Worm (Caenorhabditis elegans) whole organism, young adult: ENCODE data around the gene srb-13.
A peak's percentile ranks its signal among the peaks of the same experiment; 100 is the strongest.

Source experiments
- B0035.1 ChIP-seq: sonication (generic microtip); optimal IDR thresholded peaks from 2 replicates; lab custom pipeline; 2016; ENCODE audit warnings: missing genetic modification characterization, mild to moderate bottlenecking, missing compliant biosample characterization, missing genotype, missing genetic modification reagents
- B0261.1 ChIP-seq: sonication (generic microtip); optimal IDR thresholded peaks from 2 replicates; lab custom pipeline; 2016; ENCODE audit warnings: mild to moderate bottlenecking, missing genetic modification characterization, moderate library complexity, missing compliant biosample characterization
- D2030.7 ChIP-seq: fragments of 200-800 bp; sonication (Bioruptor generic); IDR thresholded peaks from 2 replicates; pipeline ENCODE4 v1.3.6; 2022; ENCODE audit warnings: missing genetic modification reagents, missing genetic modification characterization, missing compliant biosample characterization
- F57C9.4 ChIP-seq: sonication (generic microtip); optimal IDR thresholded peaks from 2 replicates; lab custom pipeline; 2017; ENCODE audit warnings: mild to moderate bottlenecking, missing genetic modification characterization, missing compliant biosample characterization
- K11D2.4 ChIP-seq: fragments of 200-800 bp; sonication (Bioruptor generic); IDR thresholded peaks from 2 replicates; pipeline ENCODE4 v1.3.6; 2022; ENCODE audit warnings: missing genetic modification reagents, missing genetic modification characterization, missing compliant biosample characterization
- K12H6.12 ChIP-seq: fragments of 200-800 bp; sonication (Bioruptor generic); optimal IDR thresholded peaks from 2 replicates; lab custom pipeline; 2018; ENCODE audit warnings: mild to moderate bottlenecking, missing genetic modification characterization, missing compliant biosample characterization
- Y53F4B.3 ChIP-seq: fragments of 200-800 bp; sonication (Bioruptor generic); IDR thresholded peaks from 2 replicates; pipeline ENCODE4 v1.3.6; 2022; ENCODE audit warnings: missing genetic modification reagents, missing genetic modification characterization, missing compliant biosample characterization
- Y56A3A.18 ChIP-seq: fragments of 200-800 bp; sonication (Bioruptor generic); IDR thresholded peaks from 2 replicates; pipeline ENCODE4 v1.3.6; 2022; ENCODE audit warnings: missing genetic modification reagents, missing genetic modification characterization, missing compliant biosample characterization
- Y67H2A.10 ChIP-seq: fragments of 200-800 bp; sonication (Bioruptor generic); conservative IDR thresholded peaks from 2 replicates; pipeline ENCODE4 v1.3.6; 2022; ENCODE audit warnings: missing genetic modification reagents, missing genetic modification characterization, missing compliant biosample characterization
- ZK185.1 ChIP-seq: sonication (generic microtip); optimal IDR thresholded peaks from 2 replicates; lab custom pipeline; 2016; ENCODE audit warnings: mild to moderate bottlenecking, missing genetic modification characterization, missing compliant biosample characterization; ENCODE audit not compliant: poor library complexity, severe bottlenecking
- atf-7 ChIP-seq: sonication (generic microtip); optimal IDR thresholded peaks from 2 replicates; lab custom pipeline; 2017; ENCODE audit warnings: mild to moderate bottlenecking, missing genetic modification characterization, missing compliant biosample characterization
- athp-1 ChIP-seq: sonication (generic microtip); optimal IDR thresholded peaks from 2 replicates; lab custom pipeline; 2017; ENCODE audit warnings: mild to moderate bottlenecking, missing genetic modification characterization, missing compliant biosample characterization
- attf-3 ChIP-seq: fragments of 200-800 bp; sonication (Bioruptor generic); conservative IDR thresholded peaks from 2 replicates; pipeline ENCODE4 v1.3.6; 2022; ENCODE audit warnings: missing genetic modification reagents, missing genetic modification characterization, missing compliant biosample characterization
- ccch-3 ChIP-seq: fragments of 200-800 bp; sonication (Bioruptor generic); optimal IDR thresholded peaks from 2 replicates; lab custom pipeline; 2018; ENCODE audit warnings: mild to moderate bottlenecking, missing genetic modification characterization, missing compliant biosample characterization
- cebp-2 ChIP-seq: fragments of 200-800 bp; sonication (Bioruptor generic); IDR thresholded peaks from 2 replicates; pipeline ENCODE4 v1.3.6; 2022; ENCODE audit warnings: missing genetic modification characterization, missing compliant biosample characterization
- ceh-100 ChIP-seq: fragments of 200-800 bp; sonication (Bioruptor generic); IDR thresholded peaks from 2 replicates; pipeline ENCODE4 v1.3.6; 2022; ENCODE audit warnings: missing genetic modification reagents, missing genetic modification characterization, missing compliant biosample characterization
- ceh-40 ChIP-seq: fragments of 200-800 bp; sonication (Bioruptor generic); IDR thresholded peaks from 2 replicates; pipeline ENCODE4 v1.3.6; 2022; ENCODE audit warnings: missing genetic modification characterization, missing compliant biosample characterization
- ceh-79 ChIP-seq: sonication (generic microtip); optimal IDR thresholded peaks from 2 replicates; lab custom pipeline; 2017; ENCODE audit warnings: mild to moderate bottlenecking, missing genetic modification characterization, missing compliant biosample characterization
- chd-7 ChIP-seq: sonication (generic microtip); optimal IDR thresholded peaks from 2 replicates; lab custom pipeline; 2016; ENCODE audit warnings: mild to moderate bottlenecking, missing genetic modification characterization, moderate library complexity, missing compliant biosample characterization
- dpl-1 ChIP-seq: fragments of 150-350 bp; optimal IDR thresholded peaks from 2 replicates; lab custom pipeline; 2014; ENCODE audit warnings: missing biosample characterization, missing genetic modification reagents, missing genetic modification characterization
- hlh-12 ChIP-seq: sonication (generic microtip); optimal IDR thresholded peaks from 2 replicates; lab custom pipeline; 2016; ENCODE audit warnings: missing genetic modification characterization, missing compliant biosample characterization
- hlh-26 ChIP-seq: fragments of 200-800 bp; sonication (Bioruptor generic); conservative IDR thresholded peaks from 2 replicates; pipeline ENCODE4 v1.3.6; 2022; ENCODE audit warnings: missing genetic modification reagents, missing genetic modification characterization, missing compliant biosample characterization
- hmg-1.2 ChIP-seq: fragments of 200-800 bp; sonication (Bioruptor generic); IDR thresholded peaks from 2 replicates; pipeline ENCODE4 v1.3.6; 2022; ENCODE audit warnings: missing genetic modification reagents, missing genetic modification characterization, missing compliant biosample characterization
- lag-1 ChIP-seq: fragments of 200-800 bp; sonication (Bioruptor generic); IDR thresholded peaks from 2 replicates; pipeline ENCODE4 v1.3.6; 2022; ENCODE audit warnings: missing genetic modification reagents, missing genetic modification characterization, missing compliant biosample characterization
- let-607 ChIP-seq, 2 experiments: fragments of 200-800 bp in 1 of 2; sonication (Bioruptor generic) in 1 of 2; sonication (generic microtip) in 1 of 2; optimal IDR thresholded peaks; 2 replicates each; lab custom pipeline; 2016 to 2018; ENCODE audit warnings: mild to moderate bottlenecking in 2 of 2, missing compliant biosample characterization in 2 of 2, missing genetic modification characterization in 2 of 2, moderate library complexity in 2 of 2, missing genotype in 1 of 2
- lin-35 ChIP-seq, 3 experiments: fragments of 150-350 bp in 2 of 3; sonication (generic microtip) in 1 of 3; optimal IDR thresholded peaks; 2 replicates each; lab custom pipeline; 2014 to 2018; ENCODE audit warnings: missing biosample characterization in 3 of 3, missing genetic modification characterization in 3 of 3, missing genetic modification reagents in 3 of 3
- lin-40 ChIP-seq: sonication (generic microtip); optimal IDR thresholded peaks from 2 replicates; lab custom pipeline; 2016; ENCODE audit warnings: missing genetic modification characterization, mild to moderate bottlenecking, missing compliant biosample characterization, missing genotype, missing genetic modification reagents
- madf-10 ChIP-seq: sonication (generic microtip); optimal IDR thresholded peaks from 2 replicates; lab custom pipeline; 2016; ENCODE audit warnings: mild to moderate bottlenecking, missing genetic modification characterization, missing compliant biosample characterization
- madf-6 ChIP-seq: fragments of 200-800 bp; sonication (Bioruptor generic); IDR thresholded peaks from 2 replicates; pipeline ENCODE4 v1.3.6; 2022; ENCODE audit warnings: missing genetic modification reagents, missing genetic modification characterization, missing compliant biosample characterization
- nfya-1 ChIP-seq: sonication (generic microtip); optimal IDR thresholded peaks from 2 replicates; lab custom pipeline; 2017; ENCODE audit warnings: antibody characterized with exemption, missing compliant biosample characterization, missing genetic modification characterization, borderline replicate concordance; ENCODE audit not compliant: insufficient read depth
- nfya-2 ChIP-seq: fragments of 200-800 bp; sonication (Bioruptor generic); IDR thresholded peaks from 2 replicates; pipeline ENCODE4 v1.3.6; 2022; ENCODE audit warnings: missing genetic modification reagents, missing genetic modification characterization, missing compliant biosample characterization
- nfyb-1 ChIP-seq: fragments of 200-800 bp; sonication (Bioruptor generic); IDR thresholded peaks from 2 replicates; pipeline ENCODE4 v1.3.6; 2022; ENCODE audit warnings: missing genetic modification reagents, missing genetic modification characterization, missing compliant biosample characterization
- nhr-27 ChIP-seq: fragments of 200-800 bp; sonication (Bioruptor generic); optimal IDR thresholded peaks from 2 replicates; lab custom pipeline; 2018; ENCODE audit warnings: mild to moderate bottlenecking, missing genetic modification characterization, moderate library complexity, missing compliant biosample characterization
- pha-4 ChIP-seq: fragments of 150-350 bp; sonication (generic microtip); optimal IDR thresholded peaks from 2 replicates; lab custom pipeline; 2014; ENCODE audit warnings: missing biosample characterization, missing genetic modification reagents, missing genetic modification characterization
- rcor-1 ChIP-seq: fragments of 200-800 bp; sonication (Bioruptor generic); IDR thresholded peaks from 2 replicates; pipeline ENCODE4 v1.3.6; 2022; ENCODE audit warnings: missing genetic modification reagents, missing genetic modification characterization, missing compliant biosample characterization
- rec-8 ChIP-seq, 2 experiments: sonication (generic microtip); optimal IDR thresholded peaks; 2 replicates each; lab custom pipeline; 2016; ENCODE audit warnings: mild to moderate bottlenecking in 2 of 2, missing genetic modification characterization in 2 of 2, missing genetic modification reagents in 2 of 2, missing genotype in 2 of 2, missing biosample characterization in 1 of 2, missing compliant biosample characterization in 1 of 2, moderate library complexity in 1 of 2
- rpc-1 ChIP-seq, 2 experiments: fragments of 150-350 bp in 1 of 2; sonication (generic microtip) in 1 of 2; optimal IDR thresholded peaks; 2 replicates each; lab custom pipeline; 2014 to 2018; ENCODE audit warnings: missing biosample characterization in 1 of 2, missing genetic modification characterization in 1 of 2, missing genetic modification reagents in 1 of 2, missing genotype in 1 of 2
- snpc-1.3 ChIP-seq: sonication (generic microtip); optimal IDR thresholded peaks from 2 replicates; lab custom pipeline; 2017; ENCODE audit warnings: missing genetic modification characterization, mild to moderate bottlenecking, missing compliant biosample characterization, antibody characterized with exemption, moderate library complexity, missing genotype, missing genetic modification reagents; ENCODE audit not compliant: insufficient read depth
- sptf-2 ChIP-seq: fragments of 200-800 bp; sonication (Bioruptor generic); optimal IDR thresholded peaks from 2 replicates; lab custom pipeline; 2018; ENCODE audit warnings: mild to moderate bottlenecking, missing genetic modification characterization, missing compliant biosample characterization
- xnd-1 ChIP-seq: sonication (generic microtip); optimal IDR thresholded peaks from 2 replicates; lab custom pipeline; 2016; ENCODE audit warnings: missing genotype, missing genetic modification reagents, missing genetic modification characterization, missing compliant biosample characterization
- ztf-18 ChIP-seq: sonication (generic microtip); optimal IDR thresholded peaks from 2 replicates; lab custom pipeline; 2016; ENCODE audit warnings: missing genotype, mild to moderate bottlenecking, missing genetic modification characterization, missing compliant biosample characterization
- ztf-28 ChIP-seq: fragments of 200-800 bp; sonication (Bioruptor generic); IDR thresholded peaks from 2 replicates; pipeline ENCODE4 v1.3.6; 2022; ENCODE audit warnings: missing genetic modification reagents, missing genetic modification characterization, missing compliant biosample characterization

Gene srb-13

ce11 chrII:5181497-5181896, 24.1 kb upstream of the srb-13 start (continued):
- TF ChIP-seq Y53F4B.3 (GFP tag; lab: Robert Waterston, UW) = no peak
- TF ChIP-seq B0035.1 = no peak
- no peak for TF ChIP-seq ceh-79 (tag; lab: Kevin White, UChicago)
- no peak for TF ChIP-seq attf-3 (GFP tag; lab: Robert Waterston, UW)
- no peak for TF ChIP-seq pha-4 (tag; lab: Kevin White, UChicago)
- TF ChIP-seq ztf-28 (GFP tag; lab: Robert Waterston, UW) = no peak
- TF ChIP-seq snpc-1.3 (tag; lab: Kevin White, UChicago) = no peak
- no peak for TF ChIP-seq madf-6
- no peak for TF ChIP-seq nfya-2 (GFP tag; lab: Robert Waterston, UW)
- TF ChIP-seq Y56A3A.18 (GFP tag; lab: Robert Waterston, UW) = no peak
- TF ChIP-seq ceh-40 (GFP tag; lab: Robert Waterston, UW) = no peak
- TF ChIP-seq ztf-18 (tag; lab: Kevin White, UChicago) = peak; percentile 26
- no peak for TF ChIP-seq Y67H2A.10
- TF ChIP-seq B0261.1 (tag; lab: Kevin White, UChicago) = no peak
- TF ChIP-seq let-607 (tag; optimal IDR thresholded peaks at IDR 0.05; lab: Kevin White, UChicago) = peak; percentile 47 to 89
- no peak for TF ChIP-seq xnd-1 (tag; lab: Kevin White, UChicago)
- TF ChIP-seq chd-7 (tag; lab: Kevin White, UChicago) = peak; percentile 70
- TF ChIP-seq athp-1 (tag; lab: Kevin White, UChicago) = no peak
- TF ChIP-seq rec-8 (tag; optimal IDR thresholded peaks at IDR 0.05; lab: Kevin White, UChicago) = no peak
- TF ChIP-seq nhr-27 = no peak
- TF ChIP-seq sptf-2 (GFP tag; lab: Kevin White, UChicago) = no peak
- peak; percentile 81 for TF ChIP-seq nfyb-1 (GFP tag; lab: Robert Waterston, UW)
- TF ChIP-seq rpc-1 (optimal IDR thresholded peaks at IDR 0.05; lab: Kevin White, UChicago) = no peak
- TF ChIP-seq rpc-1 (tag; optimal IDR thresholded peaks at IDR 0.05; lab: Kevin White, UChicago) = no peak
- no peak for TF ChIP-seq F57C9.4
- no peak for TF ChIP-seq dpl-1 (GFP tag; lab: Kevin White, UChicago)
- no peak for TF ChIP-seq hlh-26 (GFP tag; lab: Robert Waterston, UW)
- TF ChIP-seq ceh-100 (GFP tag; lab: Robert Waterston, UW) = no peak
- peak; percentile 31; the same call in 1 of the 2 replicates for TF ChIP-seq K11D2.4
- no peak for TF ChIP-seq D2030.7 (GFP tag; lab: Robert Waterston, UW)
- TF ChIP-seq hmg-1.2 (GFP tag; lab: Robert Waterston, UW) = peak; percentile 83
- TF ChIP-seq madf-10 (tag; lab: Kevin White, UChicago) = peak; percentile 61
- TF ChIP-seq cebp-2 (GFP tag; lab: Robert Waterston, UW) = no peak
- peak in 1 of 3 experiments; percentile 50 for TF ChIP-seq lin-35 (GFP tag; optimal IDR thresholded peaks at IDR 0.05; lab: Kevin White, UChicago)
- no peak for TF ChIP-seq nfya-1
- TF ChIP-seq lin-40 (tag; lab: Kevin White, UChicago) = peak; percentile 58
- peak; percentile 26 for TF ChIP-seq atf-7 (tag; lab: Kevin White, UChicago)
- no peak for TF ChIP-seq lag-1 (GFP tag; lab: Robert Waterston, UW)
- TF ChIP-seq K12H6.12 (tag; lab: Kevin White, UChicago) = peak; percentile 51
- TF ChIP-seq hlh-12 = no peak
- TF ChIP-seq ccch-3 (GFP tag; lab: Kevin White, UChicago) = no peak
- peak; percentile 47 for TF ChIP-seq ZK185.1 (tag; lab: Kevin White, UChicago)
- no peak; the same call in 1 of the 2 replicates for TF ChIP-seq rcor-1 (GFP tag; lab: Robert Waterston, UW)
